Fruit fly (Drosophila melanogaster) whole organism, pupa: Measurements from ENCODE around the gene Gba1b.
A peak's percentile ranks its signal among the peaks of the same experiment; 100 is the strongest.

Source experiments
- CG10348 ChIP-seq: fragments of 200-800 bp; sonication (Bioruptor generic); IDR thresholded peaks from 2 replicates; pipeline ENCODE4 v1.3.6; 2022; ENCODE audit warnings: missing biosample characterization, missing genetic modification characterization
- CG12605 ChIP-seq: fragments of 200-800 bp; sonication (Bioruptor generic); IDR thresholded peaks from 2 replicates; pipeline ENCODE4 v1.3.6; 2022; ENCODE audit warnings: missing biosample characterization, missing genetic modification characterization
- CG13204 ChIP-seq: fragments of 200-800 bp; sonication (Bioruptor generic); optimal IDR thresholded peaks from 2 replicates; lab custom pipeline; 2018; ENCODE audit warnings: missing biosample characterization, mild to moderate bottlenecking, missing genetic modification characterization, moderate library complexity
- CG14655 ChIP-seq: fragments of 200-800 bp; sonication (Bioruptor generic); optimal IDR thresholded peaks from 3 replicates; lab custom pipeline; 2017; ENCODE audit warnings: mild to moderate bottlenecking, missing biosample characterization, missing genetic modification reagents, missing genetic modification characterization
- CG15710 ChIP-seq: fragments of 200-800 bp; sonication (Bioruptor generic); optimal IDR thresholded peaks from 2 replicates; lab custom pipeline; 2018; ENCODE audit warnings: missing biosample characterization, mild to moderate bottlenecking, missing genetic modification characterization, moderate library complexity
- CG17806 ChIP-seq: fragments of 200-800 bp; sonication (Bioruptor generic); optimal IDR thresholded peaks from 2 replicates; lab custom pipeline; 2018; ENCODE audit warnings: missing biosample characterization, mild to moderate bottlenecking, missing genetic modification characterization, moderate library complexity
- CG32121 ChIP-seq: fragments of 200-800 bp; sonication (Bioruptor generic); IDR thresholded peaks from 2 replicates; pipeline ENCODE4 v1.3.6; 2022; ENCODE audit warnings: missing biosample characterization, missing genetic modification characterization
- CG34367 ChIP-seq: fragments of 200-800 bp; sonication (Bioruptor generic); optimal IDR thresholded peaks from 2 replicates; lab custom pipeline; 2018; ENCODE audit warnings: missing biosample characterization, mild to moderate bottlenecking, missing genetic modification characterization
- CG4496 ChIP-seq: fragments of 200-800 bp; sonication (Bioruptor generic); IDR thresholded peaks from 3 replicates; pipeline ENCODE4 v1.3.6; 2022; ENCODE audit warnings: missing biosample characterization, missing genetic modification characterization
- CG8159 ChIP-seq: fragments of 200-800 bp; sonication (Bioruptor generic); optimal IDR thresholded peaks from 3 replicates; lab custom pipeline; 2018; ENCODE audit warnings: missing biosample characterization, mild to moderate bottlenecking, missing genetic modification characterization, moderate library complexity
- CG8301 ChIP-seq: fragments of 200-800 bp; sonication (Bioruptor generic); optimal IDR thresholded peaks from 2 replicates; lab custom pipeline; 2018; ENCODE audit warnings: missing biosample characterization, mild to moderate bottlenecking, missing genetic modification characterization
- CG9948 ChIP-seq: fragments of 200-800 bp; sonication (Bioruptor generic); optimal IDR thresholded peaks from 2 replicates; lab custom pipeline; 2018; ENCODE audit warnings: missing biosample characterization, mild to moderate bottlenecking, missing genetic modification characterization, moderate library complexity
- D1 ChIP-seq: fragments of 200-800 bp; sonication (Bioruptor generic); optimal IDR thresholded peaks from 2 replicates; lab custom pipeline; 2018; ENCODE audit warnings: missing biosample characterization, mild to moderate bottlenecking, missing genetic modification characterization, moderate library complexity
- EcR ChIP-seq: fragments of 200-800 bp; sonication (Bioruptor generic); optimal IDR thresholded peaks from 3 replicates; lab custom pipeline; 2019; ENCODE audit warnings: missing biosample characterization, missing genetic modification characterization, mild to moderate bottlenecking, moderate library complexity, missing genetic modification reagents
- Ets98B ChIP-seq: fragments of 200-800 bp; sonication (Bioruptor generic); IDR thresholded peaks from 2 replicates; pipeline ENCODE4 v1.3.6; 2022; ENCODE audit warnings: missing biosample characterization, missing genetic modification characterization
- Pif1A ChIP-seq: fragments of 200-800 bp; sonication (Bioruptor generic); optimal IDR thresholded peaks from 3 replicates; lab custom pipeline; 2016; ENCODE audit warnings: missing biosample characterization, missing genetic modification characterization
- Pif1B ChIP-seq: fragments of 200-800 bp; sonication (Bioruptor generic); optimal IDR thresholded peaks from 3 replicates; lab custom pipeline; 2016; ENCODE audit warnings: missing biosample characterization, missing genetic modification characterization
- Snoo ChIP-seq: fragments of 200-800 bp; sonication (Bioruptor generic); optimal IDR thresholded peaks from 3 replicates; lab custom pipeline; 2017; ENCODE audit warnings: missing biosample characterization, mild to moderate bottlenecking, missing genetic modification characterization, inconsistent platforms
- fd96Ca ChIP-seq: fragments of 200-800 bp; sonication (Bioruptor generic); IDR thresholded peaks from 3 replicates; pipeline ENCODE4 v1.3.6; 2022; ENCODE audit warnings: missing biosample characterization, missing genetic modification characterization
- gl ChIP-seq: fragments of 200-800 bp; sonication (Bioruptor generic); optimal IDR thresholded peaks from 2 replicates; lab custom pipeline; 2018; ENCODE audit warnings: missing biosample characterization, mild to moderate bottlenecking, missing genetic modification characterization
- rn ChIP-seq: fragments of 200-800 bp; sonication (Bioruptor generic); IDR thresholded peaks from 2 replicates; pipeline ENCODE4 v1.3.6; 2022; ENCODE audit warnings: missing biosample characterization, missing genetic modification characterization

The Gba1b gene

DNA sequence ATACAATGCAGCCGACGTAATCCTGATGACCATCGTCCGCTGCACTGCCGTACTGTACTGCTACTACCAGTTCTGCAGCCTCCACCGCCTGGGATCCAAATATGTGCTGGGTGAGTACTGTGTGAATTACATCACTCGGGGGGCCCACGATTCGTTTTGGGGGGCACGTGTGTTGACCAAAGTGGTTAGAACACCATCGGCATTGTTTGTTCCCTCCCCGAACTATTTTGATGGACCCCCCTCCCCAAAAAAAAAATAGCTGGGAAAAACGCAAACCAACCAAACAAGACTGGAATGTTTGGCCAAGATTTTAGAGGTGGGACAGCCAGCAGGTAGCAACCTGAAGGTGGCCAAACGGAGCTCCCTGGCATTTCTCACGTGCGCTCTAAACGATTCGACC, 42.8 kb downstream of the Gba1b start:
- no peak for TF ChIP-seq CG32121
- TF ChIP-seq CG12605 (GFP tag; lab: Robert Waterston, UW), result no peak
- no peak for TF ChIP-seq D1 (tag; lab: Kevin White, UChicago)
- no peak for TF ChIP-seq Snoo (tag; lab: Kevin White, UChicago)
- TF ChIP-seq CG9948 (tag; lab: Kevin White, UChicago), result no peak
- no peak for TF ChIP-seq CG4496
- TF ChIP-seq fd96Ca, result no peak
- TF ChIP-seq CG17806 (tag; lab: Kevin White, UChicago), result no peak
- TF ChIP-seq CG10348 (GFP tag; lab: Robert Waterston, UW), result no peak
- no peak for TF ChIP-seq rn (GFP tag; lab: Robert Waterston, UW)
- no peak for TF ChIP-seq Pif1B (GFP tag; lab: Kevin White, UChicago)
- no peak for TF ChIP-seq EcR (GFP tag; lab: Kevin White, UChicago)
- TF ChIP-seq CG34367 (tag; lab: Kevin White, UChicago), result no peak
- no peak for TF ChIP-seq CG8159 (tag; lab: Kevin White, UChicago)
- no peak for TF ChIP-seq CG8301 (tag; lab: Kevin White, UChicago)
- TF ChIP-seq Ets98B (GFP tag; lab: Robert Waterston, UW), result no peak
- TF ChIP-seq Pif1A (GFP tag; lab: Kevin White, UChicago), result no peak
- no peak for TF ChIP-seq CG14655

DNA sequence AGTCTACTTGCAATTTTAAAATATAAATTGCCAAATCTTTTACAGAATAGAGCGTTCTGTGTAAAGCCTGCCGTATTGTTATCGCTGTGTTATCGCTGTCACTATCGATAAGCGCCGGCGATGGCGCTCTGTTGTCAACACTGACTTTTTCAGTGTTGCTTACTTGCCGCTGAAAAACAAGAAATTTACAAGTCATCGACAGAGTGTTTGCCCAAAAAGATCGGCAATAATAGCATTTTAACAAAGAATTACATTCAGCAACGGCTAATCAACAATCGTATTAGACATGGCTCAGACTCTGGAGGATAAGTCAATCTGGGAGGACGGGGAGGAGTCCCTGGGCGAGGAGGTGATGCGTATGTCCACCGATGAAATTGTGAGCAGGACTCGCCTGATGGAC, 48.1 kb downstream of the Gba1b start, which contains the start of the genes RanBP3 and Rpt5:
RanBP3 (minus strand) TSS at position 107 of the 400 bp plus-strand sequence.
Rpt5 (plus strand) TSS at position 149 of the 400 bp plus-strand sequence.
- TF ChIP-seq gl (no peak), Snoo (tag; lab: Kevin White, UChicago) (peak; percentile 40), CG13204 (GFP tag; lab: Kevin White, UChicago) (no peak), CG17806 (tag; lab: Kevin White, UChicago) (peak; percentile 6), Ets98B (GFP tag; lab: Robert Waterston, UW) (peak; percentile 58), CG15710 (tag; lab: Kevin White, UChicago) (peak; percentile 39), CG4496 (peak; percentile 29; the same call in 1 of the 3 replicates), CG32121 (peak; percentile 20; the same call in 1 of the 2 replicates), fd96Ca (peak; percentile 28; the same call in 1 of the 3 replicates), Pif1A (GFP tag; lab: Kevin White, UChicago) (no peak), EcR (GFP tag; lab: Kevin White, UChicago) (peak; percentile 6), CG10348 (GFP tag; lab: Robert Waterston, UW) (no peak)
- TF ChIP-seq, all 21 proteins: peak for 8
